Fruit fly (Drosophila melanogaster) Kc167 (cell line): Measurements from ENCODE around the gene CG16813.
"Not testable (repeated sequence)": the region's sequence is repeated elsewhere in the genome, so short reads cannot be mapped to it uniquely, and the experiment has no call there.

Experiments used
- Myc ChIP-seq: fragments of >200 bp; optimal IDR thresholded peaks from 2 replicates; lab custom pipeline; 2017; ENCODE audit warnings: missing external identifiers
- Sin3A ChIP-seq: fragments of >200 bp; optimal IDR thresholded peaks from 2 replicates; lab custom pipeline; 2018; ENCODE audit warnings: missing external identifiers
- h ChIP-seq: fragments of >200 bp; optimal IDR thresholded peaks from 3 replicates; lab custom pipeline; 2018; ENCODE audit warnings: missing external identifiers
- insv ChIP-seq: fragments of >200 bp; optimal IDR thresholded peaks from 3 replicates; lab custom pipeline; 2018; ENCODE audit warnings: missing external identifiers
- psq ChIP-seq: fragments of >200 bp; optimal IDR thresholded peaks from 2 replicates; lab custom pipeline; 2017; ENCODE audit warnings: missing external identifiers
- ttk ChIP-seq: sonication (Bioruptor generic); optimal IDR thresholded peaks from 2 replicates; lab custom pipeline; 2017; ENCODE audit warnings: missing external identifiers

CG16813 gene

dm6 chr2L:13206077-13206668, 21.2 kb upstream of the CG16813 start:
- TF ChIP-seq Sin3A (lab: Kevin White, UChicago) (no peak), ttk (lab: Kevin White, UChicago) (no peak), Myc (lab: Kevin White, UChicago) (no peak), psq (lab: Kevin White, UChicago) (no peak), insv (no peak), h (lab: Kevin White, UChicago) (no peak)

dm6 chr2L:13206857-13207463, 20.4 kb upstream of the CG16813 start:
- no peak for TF ChIP-seq insv
- no peak for TF ChIP-seq psq (lab: Kevin White, UChicago)
- TF ChIP-seq h (lab: Kevin White, UChicago) = no peak
- no peak for TF ChIP-seq Myc (lab: Kevin White, UChicago)
- TF ChIP-seq Sin3A (lab: Kevin White, UChicago) = no peak
- TF ChIP-seq ttk (lab: Kevin White, UChicago) = no peak

dm6 chr2L:13211764-13212265, 15.5 kb upstream of the CG16813 start, which contains the start of gene CG15482:
Gene CG15482, minus strand, starts transcription at chr2L:13211814.
- TF ChIP-seq ttk (lab: Kevin White, UChicago); h (lab: Kevin White, UChicago); insv: not testable (repeated sequence)

- TF ChIP-seq h (lab: Kevin White, UChicago) (no peak), insv (no peak), Sin3A (lab: Kevin White, UChicago) (no peak), ttk (lab: Kevin White, UChicago) (no peak), psq (lab: Kevin White, UChicago) (no peak), Myc (lab: Kevin White, UChicago) (no peak)
Observed at dm6 chr2L:13215010-13215409, 12.3 kb upstream of the CG16813 start, which contains the start of gene kek4. Gene kek4, minus strand, starts transcription at chr2L:13215350.

dm6 chr2L:13219281-13220092, 7.8 kb upstream of the CG16813 start, which contains the start of the genes CG9426 and mRF1:
Gene CG9426, minus strand, starts transcription at chr2L:13219923.
Gene mRF1, plus strand, starts transcription at chr2L:13219979.
- TF ChIP-seq psq (lab: Kevin White, UChicago) (no peak), Myc (lab: Kevin White, UChicago) (no peak), insv (no peak), Sin3A (lab: Kevin White, UChicago) (no peak), ttk (lab: Kevin White, UChicago) (no peak), h (lab: Kevin White, UChicago) (no peak)

dm6 chr2L:13222225-13222648, 5.1 kb upstream of the CG16813 start, which contains the start of the genes Ski6 and CG16812:
Gene Ski6, minus strand, starts transcription at chr2L:13222429.
Gene CG16812, plus strand, starts transcription at chr2L:13222587.
- TF ChIP-seq Myc (lab: Kevin White, UChicago) = no peak
- TF ChIP-seq ttk (lab: Kevin White, UChicago) = no peak
- no peak for TF ChIP-seq Sin3A (lab: Kevin White, UChicago)
- TF ChIP-seq psq (lab: Kevin White, UChicago) = no peak
- no peak for TF ChIP-seq h (lab: Kevin White, UChicago)
- no peak for TF ChIP-seq insv

dm6 chr2L:13225225-13225840, 2.0 kb upstream of the CG16813 start, which contains the start of gene CG15480:
Gene CG15480, minus strand, starts transcription at chr2L:13225275.
- no peak for TF ChIP-seq psq (lab: Kevin White, UChicago)

dm6 chr2L:13229388-13229882, 2.1 kb downstream of the CG16813 start, which contains the start of gene CG16815:
Gene CG16815, plus strand, starts transcription at chr2L:13229832.
- no peak for TF ChIP-seq Myc (lab: Kevin White, UChicago)
- no peak for TF ChIP-seq h (lab: Kevin White, UChicago)
- TF ChIP-seq psq (lab: Kevin White, UChicago) = no peak
- no peak for TF ChIP-seq Sin3A (lab: Kevin White, UChicago)
- no peak for TF ChIP-seq insv
- no peak for TF ChIP-seq ttk (lab: Kevin White, UChicago)

- TF ChIP-seq ttk (lab: Kevin White, UChicago) (no peak), insv (no peak), h (lab: Kevin White, UChicago) (no peak), Sin3A (lab: Kevin White, UChicago) (no peak), Myc (lab: Kevin White, UChicago) (no peak), psq (lab: Kevin White, UChicago) (no peak)
Observed at dm6 chr2L:13231739-13232138, 4.4 kb downstream of the CG16813 start, which contains the start of gene Prosalpha6T. Gene Prosalpha6T, plus strand, starts transcription at chr2L:13232039.

dm6 chr2L:13234610-13235489, 7.5 kb downstream of the CG16813 start, which contains the start of gene Mabi:
Gene Mabi, minus strand, starts transcription at chr2L:13234660.
- no peak for TF ChIP-seq ttk (lab: Kevin White, UChicago)
- TF ChIP-seq psq (lab: Kevin White, UChicago) = no peak
- no peak for TF ChIP-seq Sin3A (lab: Kevin White, UChicago)
- TF ChIP-seq Myc (lab: Kevin White, UChicago) = no peak
- no peak for TF ChIP-seq insv
- TF ChIP-seq h (lab: Kevin White, UChicago) = no peak
